Fruit fly (Drosophila melanogaster): Measurements from ENCODE around the gene COX7AL2.

Gene COX7AL2

dm6 chr2L:2195328-2195727 lies 2.4 kb downstream of the COX7AL2 start:
- no peak for TF ChIP-seq noc (tag; optimal IDR thresholded peaks at IDR 0.05)

dm6 chr2L:2194305-2194828 lies 3.3 kb downstream of the COX7AL2 start:
- TF ChIP-seq noc (tag; optimal IDR thresholded peaks at IDR 0.05): no peak

dm6 chr2L:2193357-2193780 lies 4.3 kb downstream of the COX7AL2 start:
- peak; percentile 47 for TF ChIP-seq noc (tag; optimal IDR thresholded peaks at IDR 0.05)

dm6 chr2L:2192123-2192601 lies 5.5 kb downstream of the COX7AL2 start, which contains the start of gene CG10874:
Gene CG10874 (minus strand): TSS chr2L:2192386.
- no peak for TF ChIP-seq noc (tag; optimal IDR thresholded peaks at IDR 0.05)

- no peak for TF ChIP-seq noc (tag; optimal IDR thresholded peaks at IDR 0.05)
Observed at dm6 chr2L:2191404-2191803, 6.3 kb downstream of the COX7AL2 start.

- no peak for TF ChIP-seq noc (tag; optimal IDR thresholded peaks at IDR 0.05)
Observed at dm6 chr2L:2190684-2191083, 7.0 kb downstream of the COX7AL2 start.

dm6 chr2L:2189100-2189499 lies 8.6 kb downstream of the COX7AL2 start:
- no peak for TF ChIP-seq noc (tag; optimal IDR thresholded peaks at IDR 0.05)

dm6 chr2L:2187411-2187810 lies 10.3 kb downstream of the COX7AL2 start:
- TF ChIP-seq noc (tag; optimal IDR thresholded peaks at IDR 0.05): no peak

- TF ChIP-seq noc (tag; optimal IDR thresholded peaks at IDR 0.05): no peak
Observed at dm6 chr2L:2185373-2185772, 12.3 kb downstream of the COX7AL2 start.

- TF ChIP-seq noc (tag; optimal IDR thresholded peaks at IDR 0.05): no peak
Observed at dm6 chr2L:2184659-2185058, 13.1 kb downstream of the COX7AL2 start.

dm6 chr2L:2184129-2184528 lies 13.6 kb downstream of the COX7AL2 start:
- TF ChIP-seq noc (tag; optimal IDR thresholded peaks at IDR 0.05): no peak

- no peak for TF ChIP-seq noc (tag; optimal IDR thresholded peaks at IDR 0.05)
Observed at dm6 chr2L:2182735-2183340, 14.9 kb downstream of the COX7AL2 start.

dm6 chr2L:2181971-2182643 lies 15.6 kb downstream of the COX7AL2 start:
- TF ChIP-seq noc (tag; optimal IDR thresholded peaks at IDR 0.05): no peak

- no peak for TF ChIP-seq noc (tag; optimal IDR thresholded peaks at IDR 0.05)
Observed at dm6 chr2L:2180665-2181064, 17.0 kb downstream of the COX7AL2 start.

- TF ChIP-seq noc (tag; optimal IDR thresholded peaks at IDR 0.05): peak; percentile 37
Observed at dm6 chr2L:2180120-2180539, 17.6 kb downstream of the COX7AL2 start.

dm6 chr2L:2179366-2179765 lies 18.3 kb downstream of the COX7AL2 start:
- TF ChIP-seq noc (tag; optimal IDR thresholded peaks at IDR 0.05): peak; percentile 64

dm6 chr2L:2178810-2179143 lies 18.9 kb downstream of the COX7AL2 start:
- no peak for TF ChIP-seq noc (tag; optimal IDR thresholded peaks at IDR 0.05)

Data from whole organism, larva.